Fruit fly (Drosophila melanogaster) Kc167 (cell line): ENCODE results near the gene CG33080.

Source experiments
- Sin3A ChIP-seq: fragments of >200 bp; optimal IDR thresholded peaks from 2 replicates; lab custom pipeline; 2018; ENCODE audit warnings: missing external identifiers
- h ChIP-seq: fragments of >200 bp; optimal IDR thresholded peaks from 3 replicates; lab custom pipeline; 2018; ENCODE audit warnings: missing external identifiers
- insv ChIP-seq: fragments of >200 bp; optimal IDR thresholded peaks from 3 replicates; lab custom pipeline; 2018; ENCODE audit warnings: missing external identifiers
- ttk ChIP-seq: sonication (Bioruptor generic); optimal IDR thresholded peaks from 2 replicates; lab custom pipeline; 2017; ENCODE audit warnings: missing external identifiers

DNA sequence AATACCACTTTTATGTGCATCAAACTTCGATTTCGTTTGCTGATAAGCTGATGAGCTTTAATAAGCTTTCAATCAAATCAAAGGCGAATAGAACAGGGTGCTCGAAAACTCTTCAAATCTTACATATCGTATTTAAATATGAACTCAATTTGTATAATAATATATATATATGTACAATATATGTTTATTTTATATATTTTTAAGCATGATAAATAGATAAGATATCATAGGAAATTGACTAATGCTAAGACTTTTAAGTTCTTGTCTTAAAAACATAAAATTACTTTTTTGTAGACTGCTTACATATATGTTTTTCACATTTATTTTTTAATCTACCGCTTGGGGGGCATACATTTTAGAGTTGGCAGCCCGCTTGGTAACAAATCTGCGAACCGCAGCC is 34.4 kb upstream of the CG33080 start, which contains the start of gene CG15772:
- TF ChIP-seq Sin3A (lab: Kevin White, UChicago) (no peak), h (lab: Kevin White, UChicago) (no peak), ttk (lab: Kevin White, UChicago) (no peak), insv (no peak)
